Worm (Caenorhabditis elegans) whole organism, midembryonic: Measurements from ENCODE around the gene F36H9.7.

Experiments used
- cog-1 ChIP-seq: sonication (generic microtip); optimal IDR thresholded peaks from 2 replicates; lab custom pipeline; 2016; ENCODE audit warnings: missing genetic modification characterization, missing compliant biosample characterization
- ref-1 ChIP-seq: fragments of 200-800 bp; sonication (Bioruptor generic); conservative IDR thresholded peaks from 2 replicates; pipeline ENCODE4 v1.3.6; 2022; ENCODE audit warnings: missing genetic modification reagents, missing genetic modification characterization, missing compliant biosample characterization
- ztf-23 ChIP-seq: fragments of 200-800 bp; sonication (Bioruptor generic); IDR thresholded peaks from 2 replicates; pipeline ENCODE4 v1.3.6; 2022; ENCODE audit warnings: missing genetic modification reagents, missing genetic modification characterization, missing compliant biosample characterization

ce11 chrV:1756856-1757255 lies 17.9 kb downstream of the F36H9.7 start, which contains the start of gene clec-204:
- TF ChIP-seq ref-1 (GFP tag; lab: Robert Waterston, UW) (no peak), ztf-23 (GFP tag; lab: Robert Waterston, UW) (no peak), cog-1 (tag; lab: Kevin White, UChicago) (no peak)
